Worm (Caenorhabditis elegans) whole organism, L4 larva: ENCODE measurements around the gene mep-1.

Experiments
- D1046.2 ChIP-seq: fragments of 200-800 bp; sonication (Bioruptor generic); IDR thresholded peaks from 2 replicates; pipeline ENCODE4 v1.3.6; 2022; ENCODE audit warnings: missing genetic modification characterization, missing compliant biosample characterization
- F49E8.2 ChIP-seq: sonication (generic microtip); optimal IDR thresholded peaks from 2 replicates; lab custom pipeline; 2016; ENCODE audit warnings: missing compliant biosample characterization, mild to moderate bottlenecking, missing genetic modification characterization, borderline replicate concordance
- R02D3.7 ChIP-seq: fragments of 150-350 bp; sonication (generic microtip); optimal IDR thresholded peaks from 3 replicates; lab custom pipeline; 2014; ENCODE audit warnings: missing biosample characterization, missing genetic modification characterization
- T26A8.4 ChIP-seq: fragments of 200-800 bp; sonication (Bioruptor generic); IDR thresholded peaks from 2 replicates; pipeline ENCODE4 v1.3.6; 2022; ENCODE audit warnings: missing genetic modification characterization, missing compliant biosample characterization
- Y105C5A.15 ChIP-seq: fragments of 200-800 bp; sonication (Bioruptor generic); IDR thresholded peaks from 2 replicates; pipeline ENCODE4 v1.3.6; 2022; ENCODE audit warnings: missing genetic modification characterization, missing compliant biosample characterization
- Y5F2A.4 ChIP-seq: fragments of 200-800 bp; sonication (Bioruptor generic); optimal IDR thresholded peaks from 2 replicates; lab custom pipeline; 2018; ENCODE audit warnings: mild to moderate bottlenecking, missing genetic modification characterization, missing compliant biosample characterization
- ZK546.5 ChIP-seq, 2 experiments: sonication (generic microtip); optimal IDR thresholded peaks; 2 replicates each; lab custom pipeline; 2017; ENCODE audit warnings: missing biosample characterization in 2 of 2, missing genetic modification characterization in 2 of 2
- ama-1 ChIP-seq: fragments of 150-350 bp; optimal IDR thresholded peaks from 2 replicates; lab custom pipeline; 2014; ENCODE audit warnings: inconsistent platforms, mixed read lengths
- arid-1 ChIP-seq: fragments of 200-800 bp; sonication (Bioruptor generic); conservative IDR thresholded peaks from 2 replicates; pipeline ENCODE4 v1.3.6; 2022; ENCODE audit warnings: missing genetic modification reagents, missing genetic modification characterization, missing compliant biosample characterization
- ceh-32 ChIP-seq: sonication (generic microtip); optimal IDR thresholded peaks from 2 replicates; lab custom pipeline; 2016; ENCODE audit warnings: mild to moderate bottlenecking, missing genetic modification characterization, missing compliant biosample characterization; ENCODE audit not compliant: poor library complexity
- ceh-82 ChIP-seq: sonication (generic microtip); optimal IDR thresholded peaks from 2 replicates; lab custom pipeline; 2017; ENCODE audit warnings: missing biosample characterization, missing genetic modification characterization
- ctbp-1 ChIP-seq: fragments of 200-800 bp; sonication (Bioruptor generic); IDR thresholded peaks from 2 replicates; pipeline ENCODE4 v1.3.6; 2022; ENCODE audit warnings: missing genetic modification reagents, missing genetic modification characterization, missing compliant biosample characterization
- daf-16 ChIP-seq, 3 experiments: sonication (generic microtip); optimal IDR thresholded peaks; 2 replicates each; lab custom pipeline; 2016 to 2017; ENCODE audit warnings: missing genetic modification characterization in 3 of 3, missing genetic modification reagents in 3 of 3, mild to moderate bottlenecking in 2 of 3, missing compliant biosample characterization in 2 of 3, missing biosample characterization in 1 of 3, moderate library complexity in 1 of 3
- daf-8 ChIP-seq: fragments of 200-800 bp; sonication (Bioruptor generic); IDR thresholded peaks from 2 replicates; pipeline ENCODE4 v1.3.6; 2022; ENCODE audit warnings: missing genetic modification characterization, missing compliant biosample characterization
- dmd-8 ChIP-seq: fragments of 200-800 bp; sonication (Bioruptor generic); IDR thresholded peaks from 2 replicates; pipeline ENCODE4 v1.3.6; 2022; ENCODE audit warnings: missing genetic modification characterization, missing compliant biosample characterization
- dpl-1 ChIP-seq: fragments of 150-350 bp; optimal IDR thresholded peaks from 2 replicates; lab custom pipeline; 2014; ENCODE audit warnings: missing biosample characterization, missing genetic modification reagents, missing genetic modification characterization
- duxl-1 ChIP-seq: sonication (generic microtip); optimal IDR thresholded peaks from 2 replicates; lab custom pipeline; 2016; ENCODE audit warnings: mild to moderate bottlenecking, missing genetic modification characterization, moderate library complexity, missing compliant biosample characterization; ENCODE audit not compliant: poor library complexity
- egl-27 ChIP-seq: sonication (generic microtip); optimal IDR thresholded peaks from 3 replicates; lab custom pipeline; 2017; ENCODE audit warnings: missing biosample characterization, missing genetic modification reagents, missing genetic modification characterization
- egl-43 ChIP-seq: fragments of 200-800 bp; sonication (Bioruptor generic); IDR thresholded peaks from 2 replicates; pipeline ENCODE4 v1.3.6; 2022; ENCODE audit warnings: missing genetic modification reagents, missing genetic modification characterization, missing compliant biosample characterization
- fos-1 ChIP-seq: fragments of 150-350 bp; optimal IDR thresholded peaks from 2 replicates; lab custom pipeline; 2014; ENCODE audit warnings: missing biosample characterization, missing genetic modification characterization
- hlh-11 ChIP-seq: fragments of 200-800 bp; sonication (Bioruptor generic); optimal IDR thresholded peaks from 2 replicates; lab custom pipeline; 2018; ENCODE audit warnings: mild to moderate bottlenecking, missing genetic modification characterization, missing compliant biosample characterization
- lim-7 ChIP-seq: fragments of 200-800 bp; sonication (Bioruptor generic); IDR thresholded peaks from 2 replicates; pipeline ENCODE4 v1.3.6; 2022; ENCODE audit warnings: missing genetic modification characterization, missing compliant biosample characterization
- lin-13 ChIP-seq: fragments of 150-350 bp; optimal IDR thresholded peaks from 2 replicates; lab custom pipeline; 2014; ENCODE audit warnings: missing biosample characterization, missing genetic modification reagents, missing genetic modification characterization
- lin-15B ChIP-seq: fragments of 150-350 bp; sonication (generic microtip); optimal IDR thresholded peaks from 3 replicates; lab custom pipeline; 2014; ENCODE audit warnings: missing biosample characterization, missing genetic modification characterization
- lin-38 ChIP-seq: fragments of 200-800 bp; sonication (Bioruptor generic); IDR thresholded peaks from 2 replicates; pipeline ENCODE4 v1.3.6; 2022; ENCODE audit warnings: missing genetic modification reagents, missing genetic modification characterization, missing compliant biosample characterization
- lin-39 ChIP-seq: fragments of 150-350 bp; optimal IDR thresholded peaks from 2 replicates; lab custom pipeline; 2014; ENCODE audit warnings: missing biosample characterization, missing genetic modification reagents, missing genetic modification characterization
- madf-9 ChIP-seq: fragments of 200-800 bp; sonication (Bioruptor generic); conservative IDR thresholded peaks from 2 replicates; pipeline ENCODE4 v1.3.6; 2022; ENCODE audit warnings: missing genetic modification reagents, missing genetic modification characterization, missing compliant biosample characterization
- mdl-1 ChIP-seq, 2 experiments: fragments of 150-350 bp in 1 of 2; sonication (generic microtip) in 1 of 2; optimal IDR thresholded peaks; 2 replicates each; lab custom pipeline; 2014 to 2017; ENCODE audit warnings: missing biosample characterization in 2 of 2, missing genetic modification characterization in 2 of 2
- mdt-29 ChIP-seq: fragments of 200-800 bp; sonication (Bioruptor generic); IDR thresholded peaks from 2 replicates; pipeline ENCODE4 v1.3.6; 2022; ENCODE audit warnings: missing genetic modification reagents, missing genetic modification characterization, missing compliant biosample characterization
- mes-2 ChIP-seq: sonication (generic microtip); optimal IDR thresholded peaks from 2 replicates; lab custom pipeline; 2016; ENCODE audit warnings: missing genotype, mild to moderate bottlenecking, missing genetic modification characterization, missing compliant biosample characterization; ENCODE audit not compliant: poor library complexity, severe bottlenecking
- mxl-3 ChIP-seq: fragments of 200-800 bp; sonication (Bioruptor generic); optimal IDR thresholded peaks from 2 replicates; lab custom pipeline; 2018; ENCODE audit warnings: mild to moderate bottlenecking, missing genetic modification characterization, missing compliant biosample characterization
- nhr-11 ChIP-seq: fragments of 150-350 bp; optimal IDR thresholded peaks from 2 replicates; lab custom pipeline; 2014; ENCODE audit warnings: missing biosample characterization, missing genetic modification characterization
- nhr-28 ChIP-seq: fragments of 150-350 bp; optimal IDR thresholded peaks from 2 replicates; lab custom pipeline; 2014; ENCODE audit warnings: missing biosample characterization, missing genetic modification characterization
- nhr-41 ChIP-seq: fragments of 200-800 bp; sonication (Bioruptor generic); IDR thresholded peaks from 2 replicates; pipeline ENCODE4 v1.3.6; 2022; ENCODE audit warnings: missing genetic modification reagents, missing genetic modification characterization, missing compliant biosample characterization
- nhr-48 ChIP-seq: sonication (generic microtip); optimal IDR thresholded peaks from 2 replicates; lab custom pipeline; 2016; ENCODE audit warnings: mild to moderate bottlenecking, missing genetic modification characterization, missing compliant biosample characterization
- nhr-77 ChIP-seq: fragments of 150-350 bp; optimal IDR thresholded peaks from 2 replicates; lab custom pipeline; 2014; ENCODE audit warnings: missing biosample characterization, missing genetic modification characterization
- rbr-2 ChIP-seq: sonication (generic microtip); optimal IDR thresholded peaks from 2 replicates; lab custom pipeline; 2016; ENCODE audit warnings: missing genotype, missing genetic modification characterization, missing compliant biosample characterization
- saeg-2 ChIP-seq: fragments of 200-800 bp; sonication (Bioruptor generic); IDR thresholded peaks from 2 replicates; pipeline ENCODE4 v1.3.6; 2022; ENCODE audit warnings: missing genetic modification reagents, missing genetic modification characterization, missing compliant biosample characterization
- sdz-12 ChIP-seq: fragments of 200-800 bp; sonication (Bioruptor generic); optimal IDR thresholded peaks from 2 replicates; lab custom pipeline; 2018; ENCODE audit warnings: mild to moderate bottlenecking, missing genetic modification characterization, missing compliant biosample characterization
- set-16 ChIP-seq: fragments of 200-800 bp; sonication (Bioruptor generic); IDR thresholded peaks from 2 replicates; pipeline ENCODE4 v1.3.6; 2022; ENCODE audit warnings: missing genetic modification reagents, missing genetic modification characterization, missing compliant biosample characterization
- spr-3 ChIP-seq: fragments of 200-800 bp; sonication (Bioruptor generic); optimal IDR thresholded peaks from 2 replicates; lab custom pipeline; 2018; ENCODE audit warnings: mild to moderate bottlenecking, missing genetic modification characterization, missing compliant biosample characterization
- tag-97 ChIP-seq: fragments of 200-800 bp; sonication (Bioruptor generic); IDR thresholded peaks from 2 replicates; pipeline ENCODE4 v1.3.6; 2022; ENCODE audit warnings: missing genetic modification characterization, missing compliant biosample characterization
- unc-130 ChIP-seq: sonication (generic microtip); optimal IDR thresholded peaks from 2 replicates; lab custom pipeline; 2016; ENCODE audit warnings: missing genetic modification reagents, missing genetic modification characterization, missing compliant biosample characterization
- unc-62 ChIP-seq, 3 experiments: fragments of 150-350 bp in 1 of 3; sonication (generic microtip); optimal IDR thresholded peaks in 2 of 3; peaks in 1 of 3; 1 replicate in 1 of 3; 2 replicates in 2 of 3; lab custom pipeline; 2014 to 2017; ENCODE audit warnings: missing biosample characterization in 3 of 3, missing genetic modification characterization in 3 of 3, missing genetic modification reagents in 3 of 3, missing genotype in 1 of 3
- zag-1 ChIP-seq: fragments of 150-350 bp; optimal IDR thresholded peaks from 2 replicates; lab custom pipeline; 2014; ENCODE audit warnings: missing biosample characterization, missing genetic modification characterization
- ztf-11 ChIP-seq: fragments of 150-350 bp; optimal IDR thresholded peaks from 2 replicates; lab custom pipeline; 2014; ENCODE audit warnings: missing biosample characterization, missing genetic modification characterization
- ztf-7 ChIP-seq: fragments of 150-350 bp; optimal IDR thresholded peaks from 2 replicates; lab custom pipeline; 2014; ENCODE audit warnings: missing biosample characterization, missing genetic modification characterization

Gene mep-1

DNA sequence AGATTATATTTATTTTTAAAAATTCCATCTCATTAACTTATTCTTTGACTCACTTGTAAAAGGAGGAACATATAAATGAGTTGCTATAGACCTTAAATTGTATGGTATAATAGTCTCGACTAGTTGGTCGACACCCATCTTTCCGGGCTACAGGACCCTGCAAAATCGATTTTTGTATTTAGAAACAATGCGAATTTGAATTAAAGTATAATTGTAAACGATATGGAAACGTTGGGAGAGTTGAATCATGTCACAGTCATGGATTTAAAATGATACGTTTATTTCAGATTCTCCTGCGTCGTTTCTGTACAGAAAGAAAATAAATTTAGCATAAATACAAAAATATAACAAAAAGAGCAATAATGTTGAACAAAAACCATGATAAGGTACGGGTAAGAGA, 45.3 kb upstream of the mep-1 start, which contains the start of gene catp-8 (continued):
- peak; percentile 65; the same call in 1 of the 2 replicates for TF ChIP-seq arid-1 (GFP tag; lab: Robert Waterston, UW)

DNA sequence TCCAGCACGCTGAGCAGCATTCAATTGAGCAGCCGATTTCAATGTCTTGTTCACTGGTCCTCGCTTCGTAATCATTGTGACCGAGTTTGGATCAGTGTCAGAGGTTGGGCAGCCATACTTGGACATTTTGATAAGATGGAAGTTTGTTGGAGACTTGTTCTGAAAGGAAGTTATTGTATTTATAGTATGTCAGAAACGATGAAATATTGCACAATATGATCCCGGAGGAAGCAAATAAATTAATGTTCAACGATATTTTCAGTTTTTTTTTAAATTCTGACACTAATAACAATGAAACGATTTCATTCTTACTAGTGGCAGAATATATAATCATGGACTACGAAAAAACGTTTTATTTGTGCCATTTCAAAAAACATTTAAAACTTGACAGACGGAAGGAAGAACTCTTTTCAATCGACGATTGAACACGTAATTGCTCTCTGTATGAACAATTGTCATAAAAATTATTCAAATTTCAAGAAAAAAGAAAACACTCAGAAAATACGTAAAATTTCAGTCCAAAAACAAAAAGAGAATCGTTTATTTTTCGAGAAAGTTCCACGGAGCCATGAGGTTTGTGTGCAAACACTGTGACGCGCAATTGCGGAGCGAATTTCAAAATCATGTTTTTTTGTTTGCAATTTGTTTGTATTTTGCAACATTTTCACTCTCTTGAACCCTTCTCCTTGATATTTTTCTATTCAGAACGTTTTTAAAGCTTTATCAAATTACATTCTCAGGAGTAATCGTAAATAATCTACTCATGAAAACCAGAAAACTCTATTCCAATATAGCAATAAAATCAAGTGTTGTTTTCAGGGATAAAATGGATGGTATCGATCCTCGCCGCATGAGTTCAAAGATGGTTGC, 44.2 kb upstream of the mep-1 start, which contains the start of the genes mbf-1 and nse-4:
mbf-1 (minus strand) TSS at position 343 of the 870 bp plus-strand sequence.
nse-4 (plus strand) TSS at position 820 of the 870 bp plus-strand sequence.
- TF ChIP-seq set-16 (GFP tag; lab: Robert Waterston, UW) = no peak
- no peak for TF ChIP-seq spr-3 (GFP tag; lab: Kevin White, UChicago)
- peak; percentile 42 for TF ChIP-seq hlh-11 (tag; lab: Kevin White, UChicago)
- no peak for TF ChIP-seq ama-1 (lab: Kevin White, UChicago)
- TF ChIP-seq Y5F2A.4 = no peak
- no peak for TF ChIP-seq madf-9
- TF ChIP-seq lin-39 (tag; lab: Kevin White, UChicago) = no peak
- TF ChIP-seq lim-7 (GFP tag; lab: Robert Waterston, UW) = no peak
- no peak for TF ChIP-seq T26A8.4 (GFP tag; lab: Robert Waterston, UW)
- TF ChIP-seq ceh-82 = no peak
- TF ChIP-seq mdt-29 (GFP tag; lab: Robert Waterston, UW) = no peak
- TF ChIP-seq zag-1 (tag; lab: Kevin White, UChicago) = no peak
- TF ChIP-seq ztf-11 = no peak
- peak; percentile 81 for TF ChIP-seq dpl-1 (GFP tag; lab: Kevin White, UChicago)
- peak; percentile 23 for TF ChIP-seq nhr-28 (tag; lab: Kevin White, UChicago)
- TF ChIP-seq mes-2 (tag; lab: Kevin White, UChicago) = peak; percentile 69
- TF ChIP-seq nhr-41 = no peak
- TF ChIP-seq ctbp-1 (GFP tag; lab: Robert Waterston, UW) = 0 out of 2 replicates have a peak, but pooled peaks have one; percentile 10
- TF ChIP-seq unc-130 (GFP tag; lab: Kevin White, UChicago) = no peak
- TF ChIP-seq ztf-7 (tag; lab: Kevin White, UChicago) = no peak
- TF ChIP-seq Y105C5A.15 (GFP tag; lab: Robert Waterston, UW) = no peak
- no peak for TF ChIP-seq saeg-2 (GFP tag; lab: Robert Waterston, UW)
- TF ChIP-seq mdl-1 (tag; optimal IDR thresholded peaks at IDR 0.05; lab: Kevin White, UChicago) = peak in 1 of 2 experiments; percentile 6
- TF ChIP-seq ZK546.5 (tag; optimal IDR thresholded peaks at IDR 0.05; lab: Kevin White, UChicago) = no peak
- TF ChIP-seq nhr-48 (tag; lab: Kevin White, UChicago) = no peak
- TF ChIP-seq nhr-77 (tag; lab: Kevin White, UChicago) = peak; percentile 43
- no peak for TF ChIP-seq R02D3.7
- no peak for TF ChIP-seq daf-8 (GFP tag; lab: Robert Waterston, UW)
- no peak for TF ChIP-seq lin-15B (tag; lab: Kevin White, UChicago)
- no peak for TF ChIP-seq F49E8.2 (tag; lab: Kevin White, UChicago)
- TF ChIP-seq dmd-8 (GFP tag; lab: Robert Waterston, UW) = no peak
- TF ChIP-seq lin-13 (GFP tag; lab: Kevin White, UChicago) = no peak
- no peak for TF ChIP-seq sdz-12 (GFP tag; lab: Kevin White, UChicago)
- TF ChIP-seq daf-16 (GFP tag; optimal IDR thresholded peaks at IDR 0.05; lab: Kevin White, UChicago) = peak in 1 of 2 experiments; percentile 68
- TF ChIP-seq daf-16 (tag; optimal IDR thresholded peaks at IDR 0.05; lab: Kevin White, UChicago) = peak; percentile 23
- TF ChIP-seq egl-27 (tag; lab: Kevin White, UChicago) = no peak
- TF ChIP-seq tag-97 (GFP tag; lab: Robert Waterston, UW) = no peak
- peak; percentile 69 for TF ChIP-seq lin-38
- no peak for TF ChIP-seq duxl-1 (tag; lab: Kevin White, UChicago)
- peak in 1 of 2 experiments; percentile 55 for TF ChIP-seq unc-62 (GFP tag; optimal IDR thresholded peaks at IDR 0.05 in 1 of 2; lab: Kevin White, UChicago)
- TF ChIP-seq unc-62 (tag; optimal IDR thresholded peaks at IDR 0.05; lab: Kevin White, UChicago) = no peak
- peak; percentile 59 for TF ChIP-seq rbr-2 (tag; lab: Kevin White, UChicago)
- TF ChIP-seq nhr-11 (tag; lab: Kevin White, UChicago) = peak; percentile 0
- TF ChIP-seq egl-43 (GFP tag; lab: Robert Waterston, UW) = no peak
- TF ChIP-seq D1046.2 (GFP tag; lab: Robert Waterston, UW) = no peak
- no peak for TF ChIP-seq fos-1 (tag; lab: Kevin White, UChicago)
- TF ChIP-seq ceh-32 (tag; lab: Kevin White, UChicago) = no peak
- no peak for TF ChIP-seq mxl-3 (GFP tag; lab: Kevin White, UChicago)
